Fruit fly (Drosophila melanogaster) whole organism, prepupa: Measurements from ENCODE around the gene eIF3h.

Experiments
- CG11294 ChIP-seq: fragments of 200-800 bp; sonication (Bioruptor generic); IDR thresholded peaks from 2 replicates; pipeline ENCODE4 v1.3.6; 2022; ENCODE audit warnings: missing biosample characterization, missing genetic modification characterization
- CG6854 ChIP-seq: fragments of 200-800 bp; sonication (Bioruptor generic); optimal IDR thresholded peaks from 2 replicates; lab custom pipeline; 2017; ENCODE audit warnings: missing biosample characterization, mild to moderate bottlenecking, missing genetic modification characterization
- Ets21C ChIP-seq: fragments of 200-800 bp; sonication (Bioruptor generic); optimal IDR thresholded peaks from 3 replicates; lab custom pipeline; 2016; ENCODE audit warnings: missing biosample characterization, missing genetic modification characterization
- Hr39 ChIP-seq: fragments of 200-800 bp; sonication (Bioruptor generic); optimal IDR thresholded peaks from 2 replicates; lab custom pipeline; 2016; ENCODE audit warnings: missing biosample characterization, missing genetic modification characterization
- net ChIP-seq: fragments of 200-800 bp; sonication (Bioruptor generic); optimal IDR thresholded peaks from 3 replicates; lab custom pipeline; 2016; ENCODE audit warnings: missing biosample characterization, missing genetic modification characterization
- ss ChIP-seq, 2 experiments: fragments of 200-800 bp; sonication (Bioruptor generic); optimal IDR thresholded peaks; 2 replicates in 1 of 2; 3 replicates in 1 of 2; lab custom pipeline; 2017 to 2018; ENCODE audit warnings: mild to moderate bottlenecking in 2 of 2, missing biosample characterization in 2 of 2, missing genetic modification characterization in 2 of 2, moderate library complexity in 1 of 2
- svp ChIP-seq: fragments of 200-800 bp; sonication (Bioruptor generic); peaks from one replicate; lab custom pipeline; 2016; ENCODE audit warnings: missing biosample characterization, missing genetic modification characterization

- no peak for TF ChIP-seq ss (GFP tag; optimal IDR thresholded peaks at IDR 0.05; lab: Kevin White, UChicago)
- peak; percentile 39 for TF ChIP-seq svp (GFP tag; lab: Kevin White, UChicago)
- TF ChIP-seq net, result no peak
- TF ChIP-seq CG6854, result no peak
- no peak for TF ChIP-seq Ets21C (GFP tag; lab: Kevin White, UChicago)
- TF ChIP-seq CG11294 (GFP tag; lab: Robert Waterston, UW), result no peak
- no peak for TF ChIP-seq Hr39 (GFP tag; lab: Kevin White, UChicago)
These were observed 25.4 kb downstream of the eIF3h start for dm6 chr2L:5027321-5028069.
